Fruit fly (Drosophila melanogaster) whole organism, wandering third instar larva: ENCODE results near the gene CG11030.

Source experiments
- Abd-B ChIP-seq: fragments of >200 bp; optimal IDR thresholded peaks from 2 replicates; lab custom pipeline; 2017; ENCODE audit warnings: missing biosample characterization, missing genetic modification characterization
- CG9705 ChIP-seq: fragments of 200-800 bp; sonication (Bioruptor generic); optimal IDR thresholded peaks from 2 replicates; lab custom pipeline; 2018; ENCODE audit warnings: missing biosample characterization, mild to moderate bottlenecking, missing genetic modification characterization
- CrebA ChIP-seq: fragments of 200-800 bp; sonication (Bioruptor generic); optimal IDR thresholded peaks from 2 replicates; lab custom pipeline; 2016; ENCODE audit warnings: missing biosample characterization, mild to moderate bottlenecking, missing genetic modification characterization, borderline replicate concordance
- Dif ChIP-seq: fragments of 200-275, 200-300 bp; sonication (Bioruptor generic); optimal IDR thresholded peaks from 2 replicates; lab custom pipeline; 2018; ENCODE audit warnings: missing biosample characterization, missing genetic modification characterization; ENCODE audit not compliant: partially characterized antibody
- GATAd ChIP-seq: sonication (Bioruptor generic); optimal IDR thresholded peaks from 2 replicates; lab custom pipeline; 2016; ENCODE audit warnings: missing biosample characterization, missing genetic modification characterization
- Hnf4 ChIP-seq: fragments of 200-800 bp; sonication (Bioruptor generic); optimal IDR thresholded peaks from 2 replicates; lab custom pipeline; 2016; ENCODE audit warnings: missing biosample characterization, mild to moderate bottlenecking, missing genetic modification characterization
- Hr78 ChIP-seq: fragments of >200 bp; optimal IDR thresholded peaks from 2 replicates; lab custom pipeline; 2017; ENCODE audit warnings: missing biosample characterization, missing genetic modification characterization
- Jra ChIP-seq: sonication (Bioruptor generic); optimal IDR thresholded peaks from 2 replicates; lab custom pipeline; 2016; ENCODE audit warnings: missing biosample characterization, missing genetic modification characterization
- Mio ChIP-seq: sonication (Bioruptor generic); optimal IDR thresholded peaks from 2 replicates; lab custom pipeline; 2016; ENCODE audit warnings: missing biosample characterization, missing genetic modification characterization
- Myc ChIP-seq: fragments of >200 bp; optimal IDR thresholded peaks from 2 replicates; lab custom pipeline; 2017
- N ChIP-seq: fragments of >200 bp; optimal IDR thresholded peaks from 2 replicates; lab custom pipeline; 2018; ENCODE audit warnings: missing biosample characterization, missing external identifiers, missing genetic modification characterization
- OdsH ChIP-seq: fragments of 200-800 bp; sonication (Bioruptor generic); optimal IDR thresholded peaks from 2 replicates; lab custom pipeline; 2016; ENCODE audit warnings: missing biosample characterization, mild to moderate bottlenecking, missing genetic modification characterization
- Rel ChIP-seq, 2 experiments: fragments of 200-800 bp; sonication (Bioruptor generic) in 1 of 2; optimal IDR thresholded peaks; 2 replicates in 1 of 2; 3 replicates in 1 of 2; lab custom pipeline; 2016 to 2019; ENCODE audit warnings: mild to moderate bottlenecking in 2 of 2, missing biosample characterization in 2 of 2, missing genetic modification characterization in 2 of 2, moderate library complexity in 1 of 2
- Sp1 ChIP-seq: fragments of 200-800 bp; sonication (Bioruptor generic); optimal IDR thresholded peaks from 3 replicates; lab custom pipeline; 2019; ENCODE audit warnings: missing biosample characterization, mild to moderate bottlenecking, missing genetic modification characterization, moderate library complexity
- br ChIP-seq: fragments of 200-800 bp; sonication (Bioruptor generic); optimal IDR thresholded peaks from 2 replicates; lab custom pipeline; 2016; ENCODE audit warnings: missing biosample characterization, missing genetic modification characterization
- dl ChIP-seq, 2 experiments: fragments of 175-275, 200-275 bp in 1 of 2; fragments of 200-275 bp in 1 of 2; sonication (Bioruptor generic); optimal IDR thresholded peaks; lab custom pipeline; 2018; ENCODE audit warnings: mild to moderate bottlenecking in 2 of 2, missing biosample characterization in 2 of 2, missing genetic modification characterization in 2 of 2, moderate library complexity in 2 of 2; ENCODE audit not compliant: partially characterized antibody in 2 of 2, insufficient read depth in 1 of 2
- dmrt93B ChIP-seq: fragments of 200-800 bp; sonication (Bioruptor generic); optimal IDR thresholded peaks from 2 replicates; lab custom pipeline; 2018; ENCODE audit warnings: missing biosample characterization, mild to moderate bottlenecking, missing genetic modification characterization
- dsf ChIP-seq: sonication (Bioruptor generic); optimal IDR thresholded peaks from 2 replicates; lab custom pipeline; 2016; ENCODE audit warnings: missing biosample characterization, missing genetic modification characterization, borderline replicate concordance
- ey ChIP-seq: fragments of 200-800 bp; sonication (Bioruptor generic); optimal IDR thresholded peaks from 2 replicates; lab custom pipeline; 2016; ENCODE audit warnings: missing biosample characterization, missing genetic modification characterization
- foxo ChIP-seq, 2 experiments: fragments of 200-800 bp; sonication (Bioruptor generic); optimal IDR thresholded peaks; 2 replicates in 1 of 2; 3 replicates in 1 of 2; lab custom pipeline; 2016 to 2017; ENCODE audit warnings: missing biosample characterization in 2 of 2, missing genetic modification characterization in 2 of 2
- fru ChIP-seq: fragments of 200-800 bp; sonication (Bioruptor generic); optimal IDR thresholded peaks from 3 replicates; lab custom pipeline; 2016; ENCODE audit warnings: missing biosample characterization, mild to moderate bottlenecking, missing genetic modification characterization
- h ChIP-seq: fragments of 200-800 bp; sonication (Bioruptor generic); optimal IDR thresholded peaks from 3 replicates; lab custom pipeline; 2016; ENCODE audit warnings: missing biosample characterization, mild to moderate bottlenecking, missing genetic modification characterization
- jim ChIP-seq: fragments of 175-275, 200-325 bp; sonication (Bioruptor generic); optimal IDR thresholded peaks from 2 replicates; lab custom pipeline; 2016; ENCODE audit warnings: missing biosample characterization, mild to moderate bottlenecking, missing genetic modification characterization
- lola ChIP-seq: fragments of >200 bp; optimal IDR thresholded peaks from 2 replicates; lab custom pipeline; 2017; ENCODE audit warnings: missing biosample characterization, missing genetic modification characterization
- pan ChIP-seq: fragments of >200 bp; optimal IDR thresholded peaks from 2 replicates; lab custom pipeline; 2017
- psq ChIP-seq: fragments of 200-800 bp; sonication (Bioruptor generic); optimal IDR thresholded peaks from 3 replicates; lab custom pipeline; 2017; ENCODE audit warnings: missing biosample characterization, mild to moderate bottlenecking, missing genetic modification characterization, moderate library complexity
- rgr ChIP-seq: fragments of 200-800 bp; sonication (Bioruptor generic); optimal IDR thresholded peaks from 3 replicates; lab custom pipeline; 2016; ENCODE audit warnings: missing biosample characterization, mild to moderate bottlenecking, missing genetic modification characterization
- sage ChIP-seq: fragments of 200-800 bp; sonication (Bioruptor generic); optimal IDR thresholded peaks from 2 replicates; lab custom pipeline; 2016; ENCODE audit warnings: missing biosample characterization, mild to moderate bottlenecking, missing genetic modification characterization
- sv ChIP-seq: fragments of 200-800 bp; sonication (Bioruptor generic); optimal IDR thresholded peaks from 3 replicates; lab custom pipeline; 2016; ENCODE audit warnings: missing biosample characterization, missing genetic modification characterization
- usp ChIP-seq: fragments of >200 bp; optimal IDR thresholded peaks from 2 replicates; lab custom pipeline; 2017; ENCODE audit warnings: missing biosample characterization, missing genetic modification characterization
- woc ChIP-seq: sonication (Bioruptor generic); optimal IDR thresholded peaks from 2 replicates; lab custom pipeline; 2016; ENCODE audit warnings: missing biosample characterization, mild to moderate bottlenecking, missing genetic modification characterization

The CG11030 gene

dm6 chr2L:5783731-5784130 is 59.3 kb downstream of the CG11030 start, which contains the start of gene CG31913:
TSS of gene CG31913 (plus strand) at chr2L:5784031.
- TF ChIP-seq Sp1 (no peak), Abd-B (GFP tag; lab: Kevin White, UChicago) (no peak), Hr78 (GFP tag; lab: Kevin White, UChicago) (no peak), Jra (GFP tag; lab: Kevin White, UChicago) (no peak), Rel (GFP tag; optimal IDR thresholded peaks at IDR 0.05; lab: Kevin White, UChicago) (no peak), Rel (tag; optimal IDR thresholded peaks at IDR 0.05; lab: Kevin White, UChicago) (no peak), CG9705 (no peak), Hnf4 (no peak), rgr (GFP tag; lab: Kevin White, UChicago) (no peak), sage (GFP tag; lab: Kevin White, UChicago) (no peak)

dm6 chr2L:5789268-5789667 is 64.8 kb downstream of the CG11030 start:
- no peak for TF ChIP-seq jim
- no peak for TF ChIP-seq Dif (GFP tag; lab: Kevin White, UChicago)
- no peak for TF ChIP-seq OdsH (GFP tag; lab: Kevin White, UChicago)
- no peak for TF ChIP-seq dsf (GFP tag; lab: Kevin White, UChicago)
- no peak for TF ChIP-seq Rel (GFP tag; optimal IDR thresholded peaks at IDR 0.05; lab: Kevin White, UChicago)
- TF ChIP-seq Rel (tag; optimal IDR thresholded peaks at IDR 0.05; lab: Kevin White, UChicago), result no peak
- TF ChIP-seq h, result no peak
- no peak for TF ChIP-seq rgr (GFP tag; lab: Kevin White, UChicago)
- no peak for TF ChIP-seq CG9705
- no peak for TF ChIP-seq psq
- TF ChIP-seq fru (GFP tag; lab: Kevin White, UChicago), result no peak
- TF ChIP-seq, all 38 proteins: peak for 0

dm6 chr2L:5790799-5791526 is 66.5 kb downstream of the CG11030 start:
- TF ChIP-seq fru (GFP tag; lab: Kevin White, UChicago) (peak; percentile 18), h (peak; percentile 44), Rel (GFP tag; optimal IDR thresholded peaks at IDR 0.05; lab: Kevin White, UChicago) (no peak), Rel (tag; optimal IDR thresholded peaks at IDR 0.05; lab: Kevin White, UChicago) (no peak), pan (lab: Kevin White, UChicago) (no peak)

- TF ChIP-seq rgr (GFP tag; lab: Kevin White, UChicago) (no peak), Myc (lab: Kevin White, UChicago) (no peak), CrebA (GFP tag; lab: Kevin White, UChicago) (no peak), dmrt93B (GFP tag; lab: Kevin White, UChicago) (no peak), lola (GFP tag; lab: Kevin White, UChicago) (no peak), Hr78 (GFP tag; lab: Kevin White, UChicago) (no peak), Hnf4 (no peak), usp (GFP tag; lab: Kevin White, UChicago) (no peak), dl (GFP tag; optimal IDR thresholded peaks at IDR 0.05; lab: Kevin White, UChicago; ENCODE audit: insufficient read depth in 1 of 2, partially characterized antibody in 2 of 2) (no peak), Sp1 (no peak), GATAd (GFP tag; lab: Kevin White, UChicago) (no peak), Dif (GFP tag; lab: Kevin White, UChicago) (no peak), foxo (GFP tag; optimal IDR thresholded peaks at IDR 0.05; lab: Kevin White, UChicago) (no peak), br (GFP tag; lab: Kevin White, UChicago) (no peak), ey (GFP tag; lab: Kevin White, UChicago) (no peak), sv (GFP tag; lab: Kevin White, UChicago) (no peak), woc (GFP tag; lab: Kevin White, UChicago) (no peak), Rel (GFP tag; optimal IDR thresholded peaks at IDR 0.05; lab: Kevin White, UChicago) (no peak), Rel (tag; optimal IDR thresholded peaks at IDR 0.05; lab: Kevin White, UChicago) (no peak), N (GFP tag; lab: Kevin White, UChicago) (no peak)
These were observed 68.6 kb downstream of the CG11030 start for dm6 chr2L:5793098-5793497.

dm6 chr2L:5795192-5795591 is 70.7 kb downstream of the CG11030 start:
- no peak for TF ChIP-seq Mio (GFP tag; lab: Kevin White, UChicago)
- TF ChIP-seq sage (GFP tag; lab: Kevin White, UChicago), result no peak
- TF ChIP-seq N (GFP tag; lab: Kevin White, UChicago), result no peak
- TF ChIP-seq dmrt93B (GFP tag; lab: Kevin White, UChicago), result no peak
- no peak for TF ChIP-seq Sp1
- no peak for TF ChIP-seq Jra (GFP tag; lab: Kevin White, UChicago)
- TF ChIP-seq rgr (GFP tag; lab: Kevin White, UChicago), result no peak
- no peak for TF ChIP-seq woc (GFP tag; lab: Kevin White, UChicago)
- TF ChIP-seq dl (GFP tag; optimal IDR thresholded peaks at IDR 0.05; lab: Kevin White, UChicago; ENCODE audit: insufficient read depth in 1 of 2, partially characterized antibody in 2 of 2), result no peak
- no peak for TF ChIP-seq h
- no peak for TF ChIP-seq CrebA (GFP tag; lab: Kevin White, UChicago)
